Fruit fly (Drosophila melanogaster) whole organism, embryonic: Measurements from ENCODE around the gene ssp7.

Source experiments
- ATbp ChIP-seq: fragments of 200-800 bp; sonication (Bioruptor generic); optimal IDR thresholded peaks from 2 replicates; lab custom pipeline; 2017; ENCODE audit warnings: missing biosample characterization, mild to moderate bottlenecking, missing genetic modification characterization, missing genetic modification reagents
- CG10431 ChIP-seq: fragments of 200-800 bp; sonication (Bioruptor generic); optimal IDR thresholded peaks from 3 replicates; lab custom pipeline; 2018; ENCODE audit warnings: missing biosample characterization, mild to moderate bottlenecking, missing genetic modification characterization
- CG10654 ChIP-seq: fragments of 200-800 bp; sonication (Bioruptor generic); optimal IDR thresholded peaks from 2 replicates; lab custom pipeline; 2016; ENCODE audit warnings: missing biosample characterization, missing genetic modification characterization
- CG12391 ChIP-seq: fragments of 200-800 bp; sonication (Bioruptor generic); optimal IDR thresholded peaks from 3 replicates; lab custom pipeline; 2018; ENCODE audit warnings: missing biosample characterization, mild to moderate bottlenecking, missing genetic modification characterization, moderate library complexity
- CG13424 ChIP-seq: fragments of 200-800 bp; sonication (Bioruptor generic); optimal IDR thresholded peaks from 2 replicates; lab custom pipeline; 2019; ENCODE audit warnings: missing biosample characterization, mild to moderate bottlenecking, missing genetic modification characterization, moderate library complexity
- CG15479 ChIP-seq: fragments of 200-800 bp; sonication (Bioruptor generic); optimal IDR thresholded peaks from 3 replicates; lab custom pipeline; 2019; ENCODE audit warnings: missing biosample characterization, mild to moderate bottlenecking, missing genetic modification characterization, moderate library complexity
- CG16815 ChIP-seq: fragments of 200-800 bp; sonication (Bioruptor generic); optimal IDR thresholded peaks from 3 replicates; lab custom pipeline; 2017; ENCODE audit warnings: missing biosample characterization, mild to moderate bottlenecking, missing genetic modification characterization
- CG17328 ChIP-seq: fragments of 200-800 bp; sonication (Bioruptor generic); IDR thresholded peaks from 2 replicates; pipeline ENCODE4 v1.3.6; 2022; ENCODE audit warnings: missing biosample characterization, missing genetic modification characterization
- CG17359 ChIP-seq: fragments of 200-800 bp; sonication (Bioruptor generic); optimal IDR thresholded peaks from 3 replicates; lab custom pipeline; 2018; ENCODE audit warnings: missing biosample characterization, mild to moderate bottlenecking, missing genetic modification characterization, moderate library complexity
- CG18599 ChIP-seq: fragments of 200-800 bp; sonication (Bioruptor generic); optimal IDR thresholded peaks from 3 replicates; lab custom pipeline; 2017; ENCODE audit warnings: missing biosample characterization, missing genetic modification characterization, mild to moderate bottlenecking, moderate library complexity, missing genetic modification reagents
- CG18619 ChIP-seq: fragments of 200-800 bp; sonication (Bioruptor generic); optimal IDR thresholded peaks from 3 replicates; lab custom pipeline; 2017; ENCODE audit warnings: missing biosample characterization, mild to moderate bottlenecking, missing genetic modification characterization
- CG2120 ChIP-seq: fragments of 200-800 bp; sonication (Bioruptor generic); optimal IDR thresholded peaks from 3 replicates; lab custom pipeline; 2016; ENCODE audit warnings: missing biosample characterization, missing genetic modification characterization
- CG32532 ChIP-seq: fragments of 200-800 bp; sonication (Bioruptor generic); IDR thresholded peaks from 2 replicates; pipeline ENCODE4 v1.3.6; 2022; ENCODE audit warnings: missing biosample characterization, missing genetic modification characterization
- CG34376 ChIP-seq: fragments of 200-800 bp; sonication (Bioruptor generic); optimal IDR thresholded peaks from 2 replicates; lab custom pipeline; 2018; ENCODE audit warnings: missing biosample characterization, mild to moderate bottlenecking, missing genetic modification characterization
- CG3847 ChIP-seq: fragments of 200-800 bp; sonication (Bioruptor generic); IDR thresholded peaks from 2 replicates; pipeline ENCODE4 v1.3.6; 2022; ENCODE audit warnings: missing biosample characterization, missing genetic modification characterization
- CG3995 ChIP-seq: fragments of 200-800 bp; sonication (Bioruptor generic); optimal IDR thresholded peaks from 3 replicates; lab custom pipeline; 2016; ENCODE audit warnings: missing biosample characterization, missing genetic modification characterization
- CG5245 ChIP-seq: fragments of 200-800 bp; sonication (Bioruptor generic); optimal IDR thresholded peaks from 3 replicates; lab custom pipeline; 2016; ENCODE audit warnings: missing biosample characterization, missing genetic modification characterization
- CG8359 ChIP-seq: fragments of 200-800 bp; sonication (Bioruptor generic); optimal IDR thresholded peaks from 2 replicates; lab custom pipeline; 2017; ENCODE audit warnings: missing biosample characterization, mild to moderate bottlenecking, missing genetic modification characterization, borderline replicate concordance
- D19B ChIP-seq: fragments of 200-800 bp; sonication (Bioruptor generic); optimal IDR thresholded peaks from 2 replicates; lab custom pipeline; 2017; ENCODE audit warnings: missing biosample characterization, mild to moderate bottlenecking, missing genetic modification characterization
- Dip2 ChIP-seq: fragments of 200-800 bp; sonication (Bioruptor generic); IDR thresholded peaks from 2 replicates; pipeline ENCODE4 v1.3.6; 2022; ENCODE audit warnings: missing biosample characterization, missing genetic modification characterization
- Fer1 ChIP-seq: fragments of 200-800 bp; sonication (Bioruptor generic); optimal IDR thresholded peaks from 2 replicates; lab custom pipeline; 2017; ENCODE audit warnings: missing biosample characterization, mild to moderate bottlenecking, missing genetic modification characterization
- Gug ChIP-seq: fragments of 200-800 bp; sonication (Bioruptor generic); IDR thresholded peaks from 4 replicates; pipeline ENCODE4 v1.3.6; 2022; ENCODE audit warnings: missing biosample characterization, missing genetic modification characterization
- Kr ChIP-seq: fragments of 200-800 bp; sonication (Bioruptor generic); optimal IDR thresholded peaks from 2 replicates; lab custom pipeline; 2017; ENCODE audit warnings: missing biosample characterization, mild to moderate bottlenecking, missing genetic modification characterization
- MBD-R2 ChIP-seq: fragments of 200-800 bp; sonication (Bioruptor generic); IDR thresholded peaks from 2 replicates; pipeline ENCODE4 v1.3.6; 2022; ENCODE audit warnings: missing biosample characterization, missing genetic modification characterization
- NK7.1 ChIP-seq: fragments of 200-800 bp; sonication (Bioruptor generic); optimal IDR thresholded peaks from 3 replicates; lab custom pipeline; 2016; ENCODE audit warnings: missing biosample characterization, missing genetic modification characterization
- Optix ChIP-seq: fragments of 200-800 bp; sonication (Bioruptor generic); IDR thresholded peaks from 3 replicates; pipeline ENCODE4 v1.3.6; 2022; ENCODE audit warnings: missing biosample characterization, missing genetic modification characterization
- Side ChIP-seq: fragments of 200-800 bp; sonication (Bioruptor generic); optimal IDR thresholded peaks from 2 replicates; lab custom pipeline; 2016; ENCODE audit warnings: missing biosample characterization, missing genetic modification characterization
- Sry-β ChIP-seq: fragments of 200-800 bp; sonication (Bioruptor generic); optimal IDR thresholded peaks from 2 replicates; lab custom pipeline; 2018; ENCODE audit warnings: missing biosample characterization, mild to moderate bottlenecking, missing genetic modification characterization, moderate library complexity
- Vsx1 ChIP-seq: fragments of 200-800 bp; sonication (Bioruptor generic); optimal IDR thresholded peaks from 2 replicates; lab custom pipeline; 2017; ENCODE audit warnings: missing biosample characterization, mild to moderate bottlenecking, missing genetic modification characterization, missing genetic modification reagents
- YL-1 ChIP-seq: fragments of 200-800 bp; sonication (Bioruptor generic); optimal IDR thresholded peaks from 3 replicates; lab custom pipeline; 2017; ENCODE audit warnings: missing biosample characterization, mild to moderate bottlenecking, missing genetic modification characterization
- aop ChIP-seq: fragments of 200-800 bp; sonication (Bioruptor generic); IDR thresholded peaks from 2 replicates; pipeline ENCODE4 v1.3.6; 2022; ENCODE audit warnings: missing biosample characterization, missing genetic modification characterization
- ase ChIP-seq: fragments of 200-800 bp; sonication (Bioruptor generic); IDR thresholded peaks from 3 replicates; pipeline ENCODE4 v1.3.6; 2022; ENCODE audit warnings: missing biosample characterization, missing genetic modification characterization
- bowl ChIP-seq: fragments of 200-800 bp; sonication (Bioruptor generic); IDR thresholded peaks from 2 replicates; pipeline ENCODE4 v1.3.6; 2022; ENCODE audit warnings: missing biosample characterization, missing genetic modification characterization
- br ChIP-seq: fragments of >200 bp; optimal IDR thresholded peaks from 2 replicates; lab custom pipeline; 2017
- gcm2 ChIP-seq: fragments of 200-800 bp; sonication (Bioruptor generic); optimal IDR thresholded peaks from 2 replicates; lab custom pipeline; 2016; ENCODE audit warnings: missing biosample characterization, missing genetic modification characterization
- grau ChIP-seq: fragments of 200-800 bp; optimal IDR thresholded peaks from 3 replicates; lab custom pipeline; 2019; ENCODE audit warnings: missing biosample characterization, mild to moderate bottlenecking, missing genetic modification characterization, moderate library complexity
- jumu ChIP-seq: fragments of 200-800 bp; sonication (Bioruptor generic); optimal IDR thresholded peaks from 3 replicates; lab custom pipeline; 2016; ENCODE audit warnings: missing biosample characterization, missing genetic modification characterization
- kay ChIP-seq: fragments of 200-800 bp; sonication (Bioruptor generic); optimal IDR thresholded peaks from 2 replicates; lab custom pipeline; 2016; ENCODE audit warnings: missing biosample characterization, missing genetic modification characterization
- klu ChIP-seq: fragments of 200-800 bp; sonication (Bioruptor generic); IDR thresholded peaks from 2 replicates; pipeline ENCODE4 v1.3.6; 2022; ENCODE audit warnings: missing biosample characterization, missing genetic modification characterization
- lov ChIP-seq, 2 experiments: fragments of 200-800 bp in 1 of 2; fragments of >200 bp in 1 of 2; sonication (Bioruptor generic) in 1 of 2; IDR thresholded peaks in 1 of 2; optimal IDR thresholded peaks in 1 of 2; 2 replicates in 1 of 2; 3 replicates in 1 of 2; pipeline versions ENCODE4 v1.3.6 to Lab custom; 2017 to 2022; ENCODE audit warnings: missing biosample characterization in 1 of 2, missing genetic modification characterization in 1 of 2
- mirr ChIP-seq: fragments of 200-800 bp; sonication (Bioruptor generic); optimal IDR thresholded peaks from 3 replicates; lab custom pipeline; 2018; ENCODE audit warnings: missing biosample characterization, mild to moderate bottlenecking, missing genetic modification characterization
- row ChIP-seq: fragments of 200-800 bp; sonication (Bioruptor generic); IDR thresholded peaks from 3 replicates; pipeline ENCODE4 v1.3.6; 2022; ENCODE audit warnings: missing biosample characterization, missing genetic modification characterization
- sens ChIP-seq: fragments of 200-800 bp; sonication (Bioruptor generic); peaks from one replicate; lab custom pipeline; 2016; ENCODE audit warnings: missing biosample characterization, missing genetic modification characterization
- slbo ChIP-seq: fragments of 200-800 bp; sonication (Bioruptor generic); IDR thresholded peaks from 2 replicates; pipeline ENCODE4 v1.3.6; 2022; ENCODE audit warnings: missing biosample characterization, missing genetic modification characterization
- slou ChIP-seq: fragments of 200-800 bp; sonication (Bioruptor generic); optimal IDR thresholded peaks from 3 replicates; lab custom pipeline; 2016; ENCODE audit warnings: missing biosample characterization, missing genetic modification characterization
- ssp ChIP-seq: fragments of 200-800 bp; sonication (Bioruptor generic); IDR thresholded peaks from 2 replicates; pipeline ENCODE4 v1.3.6; 2022; ENCODE audit warnings: missing biosample characterization, missing genetic modification characterization
- sug ChIP-seq: fragments of 200-800 bp; optimal IDR thresholded peaks from 2 replicates; lab custom pipeline; 2019; ENCODE audit warnings: missing biosample characterization, mild to moderate bottlenecking, missing genetic modification characterization, moderate library complexity
- tgo ChIP-seq: fragments of 200-800 bp; sonication (Bioruptor generic); IDR thresholded peaks from 3 replicates; pipeline ENCODE4 v1.3.6; 2022; ENCODE audit warnings: missing biosample characterization, missing genetic modification characterization
- tin ChIP-seq: fragments of 200-800 bp; sonication (Bioruptor generic); optimal IDR thresholded peaks from 3 replicates; lab custom pipeline; 2016; ENCODE audit warnings: missing biosample characterization, missing genetic modification characterization
- tup ChIP-seq: fragments of 200-800 bp; sonication (Bioruptor generic); optimal IDR thresholded peaks from 2 replicates; lab custom pipeline; 2016; ENCODE audit warnings: missing biosample characterization, mild to moderate bottlenecking, missing genetic modification characterization, moderate library complexity
- wek ChIP-seq: fragments of 200-800 bp; sonication (Bioruptor generic); optimal IDR thresholded peaks from 3 replicates; lab custom pipeline; 2018; ENCODE audit warnings: missing biosample characterization, mild to moderate bottlenecking, missing genetic modification characterization, moderate library complexity

ssp7 gene

dm6 chrX:11108845-11109450 is 31.1 kb downstream of the ssp7 start:
- TF ChIP-seq tup (GFP tag; lab: Kevin White, UChicago) (no peak), CG10431 (GFP tag; lab: Kevin White, UChicago) (no peak), br (lab: Kevin White, UChicago) (no peak), CG12391 (tag; lab: Kevin White, UChicago) (peak; percentile 23), row (GFP tag; lab: Robert Waterston, UW) (peak; percentile 52), CG34376 (GFP tag; lab: Kevin White, UChicago) (no peak), CG18599 (peak; percentile 22), Dip2 (GFP tag; lab: Robert Waterston, UW) (no peak), Side (no peak), Kr (GFP tag; lab: Kevin White, UChicago) (no peak), Fer1 (GFP tag; lab: Kevin White, UChicago) (no peak), sens (peak; percentile 75), CG2120 (peak; percentile 30), tin (GFP tag; lab: Kevin White, UChicago) (peak; percentile 12), CG32532 (peak; percentile 53; the same call in 1 of the 2 replicates), sug (tag; lab: Kevin White, UChicago) (no peak), CG16815 (GFP tag; lab: Kevin White, UChicago) (no peak), CG18619 (GFP tag; lab: Kevin White, UChicago) (no peak), Vsx1 (GFP tag; lab: Kevin White, UChicago) (no peak), kay (GFP tag; lab: Kevin White, UChicago) (no peak), Optix (GFP tag; lab: Robert Waterston, UW) (no peak), CG3995 (no peak), CG5245 (no peak), tgo (GFP tag; lab: Robert Waterston, UW) (peak; percentile 23; the same call in 1 of the 3 replicates), YL-1 (GFP tag; lab: Kevin White, UChicago) (peak; percentile 49), CG17359 (tag; lab: Kevin White, UChicago) (peak; percentile 15), slbo (0 out of 2 replicates have a peak, but pooled peaks have one; percentile 7), wek (GFP tag; lab: Kevin White, UChicago) (no peak), grau (peak; percentile 92), CG3847 (GFP tag; lab: Robert Waterston, UW) (no peak), CG13424 (tag; lab: Kevin White, UChicago) (peak; percentile 25), CG15479 (GFP tag; lab: Kevin White, UChicago) (peak; percentile 82), Sry-β (no peak), CG10654 (GFP tag; lab: Kevin White, UChicago) (no peak), D19B (no peak), CG8359 (no peak), Gug (peak; percentile 12; the same call in 1 of the 4 replicates), ATbp (GFP tag; lab: Kevin White, UChicago) (no peak), jumu (GFP tag; lab: Kevin White, UChicago) (no peak), ase (GFP tag; lab: Robert Waterston, UW) (no peak), gcm2 (GFP tag; lab: Kevin White, UChicago) (no peak), CG17328 (GFP tag; lab: Robert Waterston, UW) (0 out of 2 replicates have a peak, but pooled peaks have one; percentile 12), NK7.1 (no peak), klu (no peak), aop (GFP tag; lab: Robert Waterston, UW) (no peak), MBD-R2 (GFP tag; lab: Robert Waterston, UW) (no peak), bowl (GFP tag; lab: Robert Waterston, UW) (no peak), mirr (no peak), slou (GFP tag; lab: Kevin White, UChicago) (no peak), lov (optimal IDR thresholded peaks at IDR 0.05; lab: Kevin White, UChicago) (no peak), lov (GFP tag; IDR thresholded peaks at IDR 0.05; lab: Robert Waterston, UW) (no peak), ssp (GFP tag; lab: Robert Waterston, UW) (no peak)
